Worm (Caenorhabditis elegans) whole organism, L3 larva: ENCODE measurements around the gene T24C12.4.

Source experiments
- R02D3.7 ChIP-seq: fragments of 150-350 bp; optimal IDR thresholded peaks from 2 replicates; lab custom pipeline; 2014; ENCODE audit warnings: missing biosample characterization, missing genetic modification characterization
- ZK546.5 ChIP-seq: sonication (generic microtip); optimal IDR thresholded peaks from 2 replicates; lab custom pipeline; 2017; ENCODE audit warnings: missing biosample characterization, missing genetic modification characterization
- ceh-16 ChIP-seq: sonication (generic microtip); optimal IDR thresholded peaks from 2 replicates; lab custom pipeline; 2017; ENCODE audit warnings: missing biosample characterization, missing genetic modification characterization
- ceh-82 ChIP-seq: fragments of 150-350 bp; optimal IDR thresholded peaks from 2 replicates; lab custom pipeline; 2014; ENCODE audit warnings: missing biosample characterization, missing genetic modification characterization
- daf-12 ChIP-seq: fragments of 150-350 bp; optimal IDR thresholded peaks from 2 replicates; lab custom pipeline; 2014; ENCODE audit warnings: missing biosample characterization, missing genetic modification reagents, missing genetic modification characterization
- egl-27 ChIP-seq: sonication (generic microtip); optimal IDR thresholded peaks from 4 replicates; lab custom pipeline; 2017; ENCODE audit warnings: missing biosample characterization, missing genetic modification reagents, missing genetic modification characterization
- egl-5 ChIP-seq: fragments of 150-350 bp; optimal IDR thresholded peaks from 2 replicates; lab custom pipeline; 2017; ENCODE audit warnings: missing biosample characterization, missing genetic modification reagents, missing genetic modification characterization, inconsistent platforms
- elt-2 ChIP-seq: sonication (generic microtip); optimal IDR thresholded peaks from 2 replicates; lab custom pipeline; 2016; ENCODE audit warnings: missing genetic modification reagents, mild to moderate bottlenecking, missing genetic modification characterization, missing compliant biosample characterization
- elt-3 ChIP-seq, 3 experiments: fragments of 150-350 bp in 1 of 3; sonication (generic microtip) in 2 of 3; optimal IDR thresholded peaks; 2 replicates in 2 of 3; 4 replicates in 1 of 3; lab custom pipeline; 2014 to 2017; ENCODE audit warnings: missing biosample characterization in 3 of 3, missing genetic modification characterization in 3 of 3
- fkh-10 ChIP-seq: sonication (generic microtip); optimal IDR thresholded peaks from 2 replicates; lab custom pipeline; 2017; ENCODE audit warnings: missing biosample characterization, missing genetic modification reagents, missing genetic modification characterization
- fkh-2 ChIP-seq: fragments of 150-350 bp; optimal IDR thresholded peaks from 2 replicates; lab custom pipeline; 2014; ENCODE audit warnings: missing biosample characterization, missing genetic modification reagents, missing genetic modification characterization
- fos-1 ChIP-seq: fragments of 150-350 bp; optimal IDR thresholded peaks from 2 replicates; lab custom pipeline; 2014; ENCODE audit warnings: missing biosample characterization, missing genetic modification characterization
- hmg-11 ChIP-seq: sonication (generic microtip); optimal IDR thresholded peaks from 2 replicates; lab custom pipeline; 2016; ENCODE audit warnings: missing genetic modification characterization, missing compliant biosample characterization
- jun-1 ChIP-seq: fragments of 150-350 bp; optimal IDR thresholded peaks from 2 replicates; lab custom pipeline; 2014; ENCODE audit warnings: missing biosample characterization, missing genetic modification reagents, missing genetic modification characterization
- lin-39 ChIP-seq: fragments of 150-350 bp; optimal IDR thresholded peaks from 2 replicates; lab custom pipeline; 2018; ENCODE audit warnings: missing biosample characterization, missing genetic modification reagents, missing genetic modification characterization
- mdl-1 ChIP-seq: fragments of 150-350 bp; optimal IDR thresholded peaks from 2 replicates; lab custom pipeline; 2014; ENCODE audit warnings: missing biosample characterization, missing genetic modification characterization
- mml-1 ChIP-seq: fragments of 150-350 bp; sonication (generic microtip); optimal IDR thresholded peaks from 3 replicates; lab custom pipeline; 2014; ENCODE audit warnings: missing biosample characterization, missing genetic modification characterization
- nfya-1 ChIP-seq: sonication (generic microtip); optimal IDR thresholded peaks from 2 replicates; lab custom pipeline; 2017; ENCODE audit warnings: missing genetic modification characterization, mild to moderate bottlenecking, missing compliant biosample characterization, antibody characterized with exemption, moderate library complexity; ENCODE audit not compliant: insufficient read depth
- nhr-11 ChIP-seq: fragments of 150-350 bp; optimal IDR thresholded peaks from 2 replicates; lab custom pipeline; 2014; ENCODE audit warnings: missing biosample characterization, missing genetic modification characterization
- nhr-12 ChIP-seq: fragments of 150-350 bp; optimal IDR thresholded peaks from 2 replicates; lab custom pipeline; 2014; ENCODE audit warnings: missing biosample characterization, missing genetic modification characterization
- nhr-23 ChIP-seq: fragments of 150-350 bp; optimal IDR thresholded peaks from 2 replicates; lab custom pipeline; 2014; ENCODE audit warnings: missing biosample characterization, missing genetic modification reagents, missing genetic modification characterization
- nhr-25 ChIP-seq: sonication (generic microtip); optimal IDR thresholded peaks from 2 replicates; lab custom pipeline; 2017; ENCODE audit warnings: missing biosample characterization, missing genetic modification characterization
- nhr-28 ChIP-seq: fragments of 150-350 bp; optimal IDR thresholded peaks from 2 replicates; lab custom pipeline; 2014; ENCODE audit warnings: missing biosample characterization, missing genetic modification characterization
- nhr-43 ChIP-seq: sonication (generic microtip); optimal IDR thresholded peaks from 2 replicates; lab custom pipeline; 2016; ENCODE audit warnings: mild to moderate bottlenecking, missing genetic modification characterization, missing compliant biosample characterization; ENCODE audit not compliant: poor library complexity, severe bottlenecking
- nhr-67 ChIP-seq: fragments of 150-350 bp; optimal IDR thresholded peaks from 2 replicates; lab custom pipeline; 2014; ENCODE audit warnings: missing biosample characterization, missing genetic modification characterization
- nhr-76 ChIP-seq: fragments of 150-350 bp; sonication (generic microtip); optimal IDR thresholded peaks from 5 replicates; lab custom pipeline; 2014; ENCODE audit warnings: missing biosample characterization, missing genetic modification characterization
- pha-4 ChIP-seq: fragments of 150-350 bp; optimal IDR thresholded peaks from 2 replicates; lab custom pipeline; 2014; ENCODE audit warnings: missing biosample characterization, missing genetic modification reagents, missing genetic modification characterization
- pqm-1 ChIP-seq: fragments of 150-350 bp; optimal IDR thresholded peaks from 2 replicates; lab custom pipeline; 2017; ENCODE audit warnings: missing biosample characterization, missing genetic modification characterization, inconsistent platforms
- sea-2 ChIP-seq: fragments of 150-350 bp; sonication (generic microtip); optimal IDR thresholded peaks from 4 replicates; lab custom pipeline; 2014; ENCODE audit warnings: missing biosample characterization, missing genetic modification reagents, missing genetic modification characterization
- skn-1 ChIP-seq: fragments of 150-350 bp; optimal IDR thresholded peaks from 2 replicates; lab custom pipeline; 2014; ENCODE audit warnings: missing biosample characterization, missing genetic modification characterization
- snpc-4 ChIP-seq: fragments of 150-350 bp; optimal IDR thresholded peaks from 2 replicates; lab custom pipeline; 2014; ENCODE audit warnings: missing biosample characterization, missing genetic modification characterization
- unc-62 ChIP-seq: fragments of 150-350 bp; sonication (generic microtip); optimal IDR thresholded peaks from 4 replicates; lab custom pipeline; 2014; ENCODE audit warnings: missing biosample characterization, missing genetic modification reagents, missing genetic modification characterization

T24C12.4 gene

DNA sequence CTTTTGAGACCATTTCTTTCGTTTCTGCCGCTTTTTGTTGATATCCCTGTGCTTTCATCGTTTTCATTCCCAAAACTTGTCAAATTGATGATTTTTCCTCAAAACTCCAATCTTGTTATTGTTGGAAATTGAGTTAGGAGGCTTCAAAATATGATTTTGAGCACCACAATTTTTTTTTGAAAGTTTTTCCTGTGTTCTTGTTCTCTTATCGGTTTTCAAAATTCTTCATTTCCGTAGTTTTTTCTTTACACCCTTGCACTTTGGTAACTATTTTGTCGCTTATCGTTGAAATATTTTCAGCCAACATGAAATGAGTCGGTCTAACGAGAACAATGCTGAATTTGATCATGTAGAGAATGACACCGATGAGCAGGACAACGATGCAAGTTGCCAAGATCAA is 24.3 kb downstream of the T24C12.4 start, which contains the start of gene F48B9.1:
TSS of gene F48B9.1 (plus strand) at position 301 of the 400 bp plus-strand sequence.
- TF ChIP-seq mdl-1 (tag; lab: Kevin White, UChicago) (no peak), elt-3 (tag; optimal IDR thresholded peaks at IDR 0.05; lab: Kevin White, UChicago) (no peak), ceh-82 (no peak), nhr-67 (tag; lab: Kevin White, UChicago) (no peak)

DNA sequence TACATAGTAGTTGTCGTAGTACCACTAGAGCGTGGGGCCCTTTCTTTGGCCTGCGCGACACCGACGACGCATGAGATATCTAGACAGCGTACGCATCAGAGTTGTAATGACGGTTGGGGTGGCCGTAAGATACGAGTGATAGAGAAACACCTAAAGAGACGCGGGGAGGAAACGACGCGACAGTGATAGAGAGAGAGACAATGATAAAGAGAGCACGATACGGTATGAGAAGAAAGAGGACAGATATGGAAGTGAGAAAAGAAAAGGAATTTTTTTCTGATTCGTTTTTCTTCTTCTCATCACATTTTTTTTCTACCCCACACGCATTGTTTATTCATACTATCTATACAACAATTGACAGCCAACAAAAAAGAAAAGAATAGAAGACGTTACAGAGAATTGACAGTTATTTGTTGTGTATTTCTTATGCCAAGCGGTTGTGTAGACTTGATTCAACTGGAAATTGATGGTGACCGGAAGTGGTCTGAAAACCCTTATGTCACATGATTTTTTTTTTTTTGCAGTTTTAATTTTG is 26.4 kb downstream of the T24C12.4 start:
- TF ChIP-seq egl-5 (no peak), nhr-12 (no peak), nhr-67 (tag; lab: Kevin White, UChicago) (no peak), nhr-23 (peak; percentile 26), nhr-43 (tag; lab: Kevin White, UChicago) (no peak), elt-3 (tag; optimal IDR thresholded peaks at IDR 0.05; lab: Kevin White, UChicago) (peak in 1 of 3 experiments; percentile 57), fkh-2 (tag; lab: Kevin White, UChicago) (no peak), snpc-4 (no peak), elt-2 (tag; lab: Kevin White, UChicago) (peak; percentile 63), egl-27 (no peak), pqm-1 (peak; percentile 14)

- TF ChIP-seq mdl-1 (tag; lab: Kevin White, UChicago), result no peak
- peak; percentile 67 for TF ChIP-seq elt-2 (tag; lab: Kevin White, UChicago)
- no peak for TF ChIP-seq nhr-28 (tag; lab: Kevin White, UChicago)
- no peak for TF ChIP-seq nhr-25 (tag; lab: Kevin White, UChicago)
Measured at ce11 chrX:2177731-2178326, 27.0 kb downstream of the T24C12.4 start.

- TF ChIP-seq lin-39, result no peak
- TF ChIP-seq fkh-2 (tag; lab: Kevin White, UChicago), result no peak
- TF ChIP-seq fos-1, result no peak
- TF ChIP-seq pha-4 (tag; lab: Kevin White, UChicago), result peak; percentile 56
- no peak for TF ChIP-seq nhr-76 (tag; lab: Kevin White, UChicago)
- TF ChIP-seq elt-2 (tag; lab: Kevin White, UChicago), result peak; percentile 4
- TF ChIP-seq nhr-43 (tag; lab: Kevin White, UChicago), result no peak
- no peak for TF ChIP-seq ceh-82
- TF ChIP-seq nfya-1, result no peak
- TF ChIP-seq sea-2 (GFP tag; lab: Kevin White, UChicago), result no peak
- no peak for TF ChIP-seq mdl-1 (tag; lab: Kevin White, UChicago)
- TF ChIP-seq daf-12, result no peak
- peak; percentile 16 for TF ChIP-seq hmg-11 (tag; lab: Kevin White, UChicago)
Measured at ce11 chrX:2176361-2176880, 28.4 kb downstream of the T24C12.4 start, which contains the start of gene F48B9.8. Gene F48B9.8 (minus strand): TSS chrX:2176411.

DNA sequence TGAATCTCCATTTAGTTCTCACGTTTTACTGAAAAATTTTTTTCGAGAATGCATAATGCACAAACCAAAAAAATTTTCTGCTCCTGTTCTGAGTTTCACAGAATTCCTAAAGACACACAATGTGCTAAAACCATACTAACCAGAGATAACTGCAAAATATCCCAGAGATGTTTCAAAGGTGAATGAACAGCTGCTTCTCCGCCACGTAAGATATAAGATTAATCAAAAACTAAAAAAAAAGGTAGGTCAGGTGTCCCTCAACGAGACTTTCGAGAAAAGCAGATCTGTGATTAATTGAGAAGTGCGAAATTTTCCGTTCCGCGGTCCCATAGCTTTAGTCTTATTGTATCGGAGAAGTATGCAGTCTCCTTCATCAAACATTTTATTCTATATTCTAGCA is 40.1 kb downstream of the T24C12.4 start, which contains the start of gene F48B9.3:
TSS of gene F48B9.3 (plus strand) at position 301 of the 400 bp plus-strand sequence.
- TF ChIP-seq nhr-11 (tag; lab: Kevin White, UChicago) (no peak), unc-62 (GFP tag; lab: Kevin White, UChicago) (no peak), ceh-16 (tag; lab: Kevin White, UChicago) (no peak), nhr-28 (tag; lab: Kevin White, UChicago) (no peak), lin-39 (no peak), fos-1 (no peak), nhr-43 (tag; lab: Kevin White, UChicago) (no peak)

DNA sequence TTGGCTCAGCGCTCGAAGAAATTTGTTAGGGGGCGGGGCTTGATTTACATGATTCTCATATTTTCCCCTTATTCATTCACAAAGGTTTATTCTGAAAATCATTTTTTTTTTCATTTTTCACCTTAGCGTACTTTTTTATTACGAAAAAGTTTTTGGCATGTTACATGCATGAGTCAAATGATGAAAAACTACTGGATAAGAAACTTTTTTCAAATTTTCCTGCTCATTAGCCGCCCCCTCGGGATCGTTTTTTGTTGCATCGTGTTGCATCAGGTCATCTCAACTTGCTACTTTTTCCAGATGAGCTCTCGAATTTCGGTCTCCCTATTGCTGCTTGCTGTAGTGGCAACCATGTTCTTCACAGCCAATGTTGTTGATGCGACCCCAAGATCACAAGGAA is 41.8 kb downstream of the T24C12.4 start, which contains the start of gene pdf-2:
TSS of gene pdf-2 (plus strand) at position 301 of the 400 bp plus-strand sequence.
- TF ChIP-seq fkh-10 (GFP tag; lab: Kevin White, UChicago) (no peak), ZK546.5 (no peak), skn-1 (no peak), nhr-28 (tag; lab: Kevin White, UChicago) (no peak), daf-12 (no peak), mml-1 (no peak), R02D3.7 (no peak), ceh-16 (tag; lab: Kevin White, UChicago) (no peak), nhr-76 (tag; lab: Kevin White, UChicago) (no peak), jun-1 (tag; lab: Kevin White, UChicago) (no peak), hmg-11 (tag; lab: Kevin White, UChicago) (no peak), snpc-4 (no peak), nhr-43 (tag; lab: Kevin White, UChicago) (no peak), egl-5 (no peak), elt-2 (tag; lab: Kevin White, UChicago) (no peak)
